Worm (Caenorhabditis elegans): ENCODE results near the gene M01H9.4.

ce11 chrIV:4459342-4459741 is 23.4 kb downstream of the M01H9.4 start:
- no peak for TF ChIP-seq dao-5 (tag; optimal IDR thresholded peaks at IDR 0.05)
- no peak for TF ChIP-seq him-1 (tag; optimal IDR thresholded peaks at IDR 0.05)
- TF ChIP-seq W03F9.2 (tag; optimal IDR thresholded peaks at IDR 0.05), result no peak
